Fruit fly (Drosophila melanogaster) whole organism, embryonic: Measurements from ENCODE around the gene Cpr66Cb.
A peak's percentile ranks its signal among the peaks of the same experiment; 100 is the strongest.

Experiments
- Adf1 ChIP-seq: fragments of 200-800 bp; sonication (Bioruptor generic); IDR thresholded peaks from 2 replicates; pipeline ENCODE4 v1.3.6; 2022; ENCODE audit warnings: missing biosample characterization, missing genetic modification characterization
- Atf-2 ChIP-seq: fragments of 200-800 bp; sonication (Bioruptor generic); optimal IDR thresholded peaks from 2 replicates; lab custom pipeline; 2016; ENCODE audit warnings: missing biosample characterization, missing genetic modification characterization
- Awh ChIP-seq: fragments of 200-800 bp; sonication (Bioruptor generic); IDR thresholded peaks from 2 replicates; pipeline ENCODE4, ENCODE4 v1.3.6; 2022; ENCODE audit warnings: missing biosample characterization, missing genetic modification characterization
- BEAF-32 ChIP-seq: fragments of 200-800 bp; sonication (Bioruptor generic); optimal IDR thresholded peaks from 3 replicates; lab custom pipeline; 2017; ENCODE audit warnings: missing biosample characterization, missing genetic modification characterization, mild to moderate bottlenecking, moderate library complexity, missing genetic modification reagents
- CG10209 ChIP-seq: fragments of 200-800 bp; sonication (Bioruptor generic); optimal IDR thresholded peaks from 3 replicates; lab custom pipeline; 2017; ENCODE audit warnings: missing biosample characterization, mild to moderate bottlenecking, missing genetic modification characterization, missing genetic modification reagents
- CG1024 ChIP-seq: fragments of 200-800 bp; sonication (Bioruptor generic); IDR thresholded peaks from 2 replicates; pipeline ENCODE4 v1.3.6; 2022; ENCODE audit warnings: missing biosample characterization, missing genetic modification characterization
- CG11247 ChIP-seq: fragments of 200-800 bp; sonication (Bioruptor generic); IDR thresholded peaks from 2 replicates; pipeline ENCODE4 v1.3.6; 2022; ENCODE audit warnings: missing biosample characterization, missing genetic modification characterization
- CG11560 ChIP-seq: fragments of 200-800 bp; sonication (Bioruptor generic); IDR thresholded peaks from 3 replicates; pipeline ENCODE4 v1.3.6; 2022; ENCODE audit warnings: missing biosample characterization, missing genetic modification characterization
- CG12071 ChIP-seq: fragments of 200-800 bp; sonication (Bioruptor generic); optimal IDR thresholded peaks from 3 replicates; lab custom pipeline; 2018; ENCODE audit warnings: missing biosample characterization, mild to moderate bottlenecking, missing genetic modification characterization
- CG12299 ChIP-seq: fragments of 200-800 bp; sonication (Bioruptor generic); optimal IDR thresholded peaks from 2 replicates; lab custom pipeline; 2018; ENCODE audit warnings: missing biosample characterization, mild to moderate bottlenecking, missing genetic modification characterization
- CG15011 ChIP-seq: fragments of 200-800 bp; sonication (Bioruptor generic); optimal IDR thresholded peaks from 3 replicates; lab custom pipeline; 2018; ENCODE audit warnings: missing biosample characterization, mild to moderate bottlenecking, missing genetic modification characterization
- CG17328 ChIP-seq: fragments of 200-800 bp; sonication (Bioruptor generic); IDR thresholded peaks from 2 replicates; pipeline ENCODE4 v1.3.6; 2022; ENCODE audit warnings: missing biosample characterization, missing genetic modification characterization
- CG18599 ChIP-seq: fragments of 200-800 bp; sonication (Bioruptor generic); optimal IDR thresholded peaks from 3 replicates; lab custom pipeline; 2017; ENCODE audit warnings: missing biosample characterization, missing genetic modification characterization, mild to moderate bottlenecking, moderate library complexity, missing genetic modification reagents
- CG18764 ChIP-seq: fragments of 200-800 bp; sonication (Bioruptor generic); optimal IDR thresholded peaks from 3 replicates; lab custom pipeline; 2016; ENCODE audit warnings: missing biosample characterization, missing genetic modification characterization
- CG31224 ChIP-seq: fragments of 200-800 bp; sonication (Bioruptor generic); IDR thresholded peaks from 2 replicates; pipeline ENCODE4 v1.3.6; 2022; ENCODE audit warnings: missing biosample characterization, missing genetic modification characterization
- CG31365 ChIP-seq: fragments of 200-800 bp; sonication (Bioruptor generic); optimal IDR thresholded peaks from 2 replicates; lab custom pipeline; 2018; ENCODE audit warnings: missing biosample characterization, mild to moderate bottlenecking, missing genetic modification characterization
- CG3726 ChIP-seq: fragments of 200-800 bp; sonication (Bioruptor generic); IDR thresholded peaks from 3 replicates; pipeline ENCODE4, ENCODE4 v1.3.6; 2022; ENCODE audit warnings: missing biosample characterization, missing genetic modification characterization
- CG4328 ChIP-seq: fragments of 200-800 bp; sonication (Bioruptor generic); optimal IDR thresholded peaks from 3 replicates; lab custom pipeline; 2017; ENCODE audit warnings: missing biosample characterization, missing genetic modification reagents, missing genetic modification characterization
- CG6765 ChIP-seq: fragments of 200-800 bp; sonication (Bioruptor generic); optimal IDR thresholded peaks from 3 replicates; lab custom pipeline; 2017; ENCODE audit warnings: missing biosample characterization, mild to moderate bottlenecking, missing genetic modification characterization
- CG7987 ChIP-seq: fragments of 200-800 bp; sonication (Bioruptor generic); optimal IDR thresholded peaks from 2 replicates; lab custom pipeline; 2018; ENCODE audit warnings: missing biosample characterization, mild to moderate bottlenecking, missing genetic modification characterization, moderate library complexity
- CG8281 ChIP-seq: fragments of 200-800 bp; sonication (Bioruptor generic); optimal IDR thresholded peaks from 2 replicates; lab custom pipeline; 2018; ENCODE audit warnings: missing biosample characterization, mild to moderate bottlenecking, missing genetic modification characterization, moderate library complexity
- CG9876 ChIP-seq: fragments of 200-800 bp; sonication (Bioruptor generic); optimal IDR thresholded peaks from 2 replicates; lab custom pipeline; 2016; ENCODE audit warnings: missing biosample characterization, missing genetic modification characterization
- CrebB ChIP-seq: fragments of 200-800 bp; sonication (Bioruptor generic); optimal IDR thresholded peaks from 3 replicates; lab custom pipeline; 2018; ENCODE audit warnings: missing biosample characterization, mild to moderate bottlenecking, missing genetic modification characterization
- E2f2 ChIP-seq: fragments of 200-800 bp; sonication (Bioruptor generic); IDR thresholded peaks from 2 replicates; pipeline ENCODE4 v1.3.6; 2022; ENCODE audit warnings: missing biosample characterization, missing genetic modification characterization
- HHEX ChIP-seq: fragments of 200-800 bp; sonication (Bioruptor generic); optimal IDR thresholded peaks from 3 replicates; lab custom pipeline; 2017; ENCODE audit warnings: missing biosample characterization, mild to moderate bottlenecking, missing genetic modification characterization, missing genetic modification reagents
- HmgZ ChIP-seq: fragments of 200-800 bp; sonication (Bioruptor generic); optimal IDR thresholded peaks from 2 replicates; lab custom pipeline; 2018; ENCODE audit warnings: missing biosample characterization, mild to moderate bottlenecking, missing genetic modification characterization
- Nf-YA ChIP-seq: fragments of 200-800 bp; sonication (Bioruptor generic); IDR thresholded peaks from 2 replicates; pipeline ENCODE4 v1.3.6; 2022; ENCODE audit warnings: missing biosample characterization, missing genetic modification characterization
- Rfx ChIP-seq: fragments of 200-800 bp; sonication (Bioruptor generic); IDR thresholded peaks from 2 replicates; pipeline ENCODE4 v1.3.6; 2022; ENCODE audit warnings: missing biosample characterization, missing genetic modification characterization
- Trl ChIP-seq, 3 experiments: fragments of >200 bp in 2 of 3; fragments of 200-800 bp in 1 of 3; sonication (Bioruptor generic) in 1 of 3; optimal IDR thresholded peaks; 2 replicates in 1 of 3; 3 replicates in 2 of 3; lab custom pipeline; 2016 to 2017; ENCODE audit warnings: missing biosample characterization in 1 of 3, missing genetic modification characterization in 1 of 3
- Xrp1 ChIP-seq: fragments of 200-800 bp; sonication (Bioruptor generic); IDR thresholded peaks from 2 replicates; pipeline ENCODE4 v1.3.6; 2022; ENCODE audit warnings: missing biosample characterization, missing genetic modification characterization
- ac ChIP-seq: fragments of 200-800 bp; sonication (Bioruptor generic); optimal IDR thresholded peaks from 3 replicates; lab custom pipeline; 2017; ENCODE audit warnings: missing biosample characterization, mild to moderate bottlenecking, missing genetic modification characterization
- ato ChIP-seq: fragments of 200-800 bp; sonication (Bioruptor generic); IDR thresholded peaks from 2 replicates; pipeline ENCODE4 v1.3.6; 2022; ENCODE audit warnings: missing biosample characterization, missing genetic modification characterization; ENCODE audit not compliant: partially characterized antibody
- bab2 ChIP-seq: fragments of 200-800 bp; sonication (Bioruptor generic); optimal IDR thresholded peaks from 2 replicates; lab custom pipeline; 2016; ENCODE audit warnings: missing biosample characterization, missing genetic modification characterization
- bcd ChIP-seq: fragments of 200-800 bp; sonication (Bioruptor generic); optimal IDR thresholded peaks from 2 replicates; lab custom pipeline; 2017; ENCODE audit warnings: missing biosample characterization, mild to moderate bottlenecking, missing genetic modification characterization
- chinmo ChIP-seq: fragments of 200-800 bp; sonication (Bioruptor generic); IDR thresholded peaks from 4 replicates; pipeline ENCODE4 v1.3.6; 2022; ENCODE audit warnings: missing biosample characterization, missing genetic modification characterization; ENCODE audit not compliant: partially characterized antibody
- ci ChIP-seq: fragments of 200-800 bp; sonication (Bioruptor generic); IDR thresholded peaks from 3 replicates; pipeline ENCODE4 v1.3.6; 2022; ENCODE audit warnings: missing biosample characterization, missing genetic modification characterization
- da ChIP-seq: fragments of 200-800 bp; sonication (Bioruptor generic); optimal IDR thresholded peaks from 2 replicates; lab custom pipeline; 2016; ENCODE audit warnings: missing biosample characterization, missing genetic modification characterization
- fd64A ChIP-seq: fragments of 200-800 bp; sonication (Bioruptor generic); optimal IDR thresholded peaks from 3 replicates; lab custom pipeline; 2018; ENCODE audit warnings: missing biosample characterization, mild to moderate bottlenecking, missing genetic modification characterization
- gce ChIP-seq: fragments of 200-800 bp; sonication (Bioruptor generic); IDR thresholded peaks from 3 replicates; pipeline ENCODE4 v1.3.6; 2022; ENCODE audit warnings: missing biosample characterization, missing genetic modification characterization
- hkb ChIP-seq, 2 experiments: fragments of 200-800 bp in 1 of 2; fragments of >200 bp in 1 of 2; sonication (Bioruptor generic) in 1 of 2; IDR thresholded peaks in 1 of 2; optimal IDR thresholded peaks in 1 of 2; 2 replicates each; pipeline versions ENCODE4 v1.3.6 to Lab custom; 2017 to 2022; ENCODE audit warnings: missing biosample characterization in 1 of 2, missing genetic modification characterization in 1 of 2
- klu ChIP-seq: fragments of 200-800 bp; sonication (Bioruptor generic); IDR thresholded peaks from 2 replicates; pipeline ENCODE4 v1.3.6; 2022; ENCODE audit warnings: missing biosample characterization, missing genetic modification characterization
- lov ChIP-seq, 2 experiments: fragments of 200-800 bp in 1 of 2; fragments of >200 bp in 1 of 2; sonication (Bioruptor generic) in 1 of 2; IDR thresholded peaks in 1 of 2; optimal IDR thresholded peaks in 1 of 2; 2 replicates in 1 of 2; 3 replicates in 1 of 2; pipeline versions ENCODE4 v1.3.6 to Lab custom; 2017 to 2022; ENCODE audit warnings: missing biosample characterization in 1 of 2, missing genetic modification characterization in 1 of 2
- mam ChIP-seq: fragments of 200-800 bp; sonication (Bioruptor generic); optimal IDR thresholded peaks from 3 replicates; lab custom pipeline; 2016; ENCODE audit warnings: missing biosample characterization, missing genetic modification characterization
- oc ChIP-seq: fragments of 200-800 bp; sonication (Bioruptor generic); optimal IDR thresholded peaks from 2 replicates; lab custom pipeline; 2018; ENCODE audit warnings: missing biosample characterization, mild to moderate bottlenecking, missing genetic modification characterization, moderate library complexity
- seq ChIP-seq: fragments of 200-800 bp; sonication (Bioruptor generic); IDR thresholded peaks from 2 replicates; pipeline ENCODE4 v1.3.6; 2022; ENCODE audit warnings: missing biosample characterization, missing genetic modification characterization
- sob ChIP-seq: fragments of 200-800 bp; sonication (Bioruptor generic); IDR thresholded peaks from 2 replicates; pipeline ENCODE4 v1.3.6; 2022; ENCODE audit warnings: missing biosample characterization, missing genetic modification characterization
- vvl ChIP-seq: fragments of 200-800 bp; sonication (Bioruptor generic); IDR thresholded peaks from 2 replicates; pipeline ENCODE4 v1.3.6; 2022; ENCODE audit warnings: missing biosample characterization, missing genetic modification characterization
- z ChIP-seq: fragments of 200-800 bp; sonication (Bioruptor generic); IDR thresholded peaks from 3 replicates; pipeline ENCODE4 v1.3.6; 2022; ENCODE audit warnings: missing biosample characterization, missing genetic modification characterization

Gene Cpr66Cb

dm6 chr3L:8347346-8347745 is 10.9 kb downstream of the Cpr66Cb start (continued):
- peak; percentile 38 for TF ChIP-seq CrebB (tag; lab: Kevin White, UChicago)
- TF ChIP-seq CG8281 (tag; lab: Kevin White, UChicago), result peak; percentile 24
- TF ChIP-seq Trl (optimal IDR thresholded peaks at IDR 0.05; lab: Kevin White, UChicago), result no peak
- peak; percentile 43 for TF ChIP-seq Trl (GFP tag; optimal IDR thresholded peaks at IDR 0.05; lab: Kevin White, UChicago)
- TF ChIP-seq gce (GFP tag; lab: Robert Waterston, UW), result peak; percentile 79; the same call in 2 of the 3 replicates
- TF ChIP-seq CG4328 (GFP tag; lab: Kevin White, UChicago), result peak; percentile 50
- TF ChIP-seq vvl, result peak; percentile 63
- TF ChIP-seq z, result 0 out of 3 replicates have a peak, but pooled peaks have one; percentile 28
- peak; percentile 23 for TF ChIP-seq oc (tag; lab: Kevin White, UChicago)
- peak; percentile 28 for TF ChIP-seq da (GFP tag; lab: Kevin White, UChicago)
- TF ChIP-seq HHEX (GFP tag; lab: Kevin White, UChicago), result peak; percentile 51
- peak; percentile 39; the same call in 1 of the 2 replicates for TF ChIP-seq CG1024
- no peak for TF ChIP-seq CG9876 (GFP tag; lab: Kevin White, UChicago)
- TF ChIP-seq Rfx, result peak; percentile 51; the same call in 1 of the 2 replicates
- no peak for TF ChIP-seq Atf-2 (GFP tag; lab: Kevin White, UChicago)
- 0 out of 2 replicates have a peak, but pooled peaks have one; percentile 11 for TF ChIP-seq CG31224 (GFP tag; lab: Robert Waterston, UW)
- TF ChIP-seq klu (GFP tag; lab: Robert Waterston, UW), result no peak
- no peak for TF ChIP-seq lov (optimal IDR thresholded peaks at IDR 0.05; lab: Kevin White, UChicago)
- 0 out of 3 replicates have a peak, but pooled peaks have one; percentile 44 for TF ChIP-seq lov (GFP tag; IDR thresholded peaks at IDR 0.05; lab: Robert Waterston, UW)
- peak; percentile 20 for TF ChIP-seq ac (GFP tag; lab: Kevin White, UChicago)
- TF ChIP-seq CG11247, result peak; percentile 47; the same call in 1 of the 2 replicates
- peak; percentile 23; the same call in 1 of the 2 replicates for TF ChIP-seq E2f2
- TF ChIP-seq BEAF-32 (GFP tag; lab: Kevin White, UChicago), result no peak
- peak; percentile 50; the same call in 1 of the 2 replicates for TF ChIP-seq seq (GFP tag; lab: Robert Waterston, UW)
- peak; percentile 39 for TF ChIP-seq HmgZ (tag; lab: Kevin White, UChicago)
- TF ChIP-seq CG17328 (GFP tag; lab: Robert Waterston, UW), result peak; percentile 36; the same call in 1 of the 2 replicates
- TF ChIP-seq ci (GFP tag; lab: Robert Waterston, UW), result peak; percentile 71; the same call in 2 of the 3 replicates
- TF ChIP-seq CG12299 (tag; lab: Kevin White, UChicago), result peak; percentile 7
- TF ChIP-seq CG6765 (GFP tag; lab: Kevin White, UChicago), result peak; percentile 51
- no peak for TF ChIP-seq CG18764 (GFP tag; lab: Kevin White, UChicago)
- TF ChIP-seq CG11560 (tag; lab: Robert Waterston, UW), result no peak
- TF ChIP-seq hkb (optimal IDR thresholded peaks at IDR 0.05; lab: Kevin White, UChicago), result no peak
- peak; percentile 75 for TF ChIP-seq hkb (GFP tag; IDR thresholded peaks at IDR 0.05; lab: Robert Waterston, UW)
- TF ChIP-seq CG15011 (GFP tag; lab: Kevin White, UChicago), result no peak
- TF ChIP-seq CG12071 (GFP tag; lab: Kevin White, UChicago), result peak; percentile 64
- peak; percentile 51 for TF ChIP-seq CG18599
- TF ChIP-seq fd64A (GFP tag; lab: Kevin White, UChicago), result peak; percentile 47
- no peak for TF ChIP-seq ato (GFP tag; lab: Robert Waterston, UW)
- 0 out of 3 replicates have a peak, but pooled peaks have one; percentile 48 for TF ChIP-seq CG3726 (GFP tag; lab: Robert Waterston, UW)
- peak; percentile 31; the same call in 1 of the 2 replicates for TF ChIP-seq Awh (GFP tag; lab: Robert Waterston, UW)
- peak; percentile 50 for TF ChIP-seq CG10209 (GFP tag; lab: Kevin White, UChicago)
- peak; percentile 9; the same call in 1 of the 2 replicates for TF ChIP-seq Adf1 (GFP tag; lab: Robert Waterston, UW)
- peak; percentile 4 for TF ChIP-seq bab2
- peak; percentile 20 for TF ChIP-seq bcd
- no peak for TF ChIP-seq mam (GFP tag; lab: Kevin White, UChicago)
- peak; percentile 1 for TF ChIP-seq CG7987 (GFP tag; lab: Kevin White, UChicago)
- TF ChIP-seq CG31365, result peak; percentile 30
- 0 out of 4 replicates have a peak, but pooled peaks have one; percentile 52 for TF ChIP-seq chinmo
- peak; percentile 58 for TF ChIP-seq Xrp1 (GFP tag; lab: Robert Waterston, UW)
- peak; percentile 54; the same call in 1 of the 2 replicates for TF ChIP-seq Nf-YA
- peak; percentile 45; the same call in 1 of the 2 replicates for TF ChIP-seq sob (GFP tag; lab: Robert Waterston, UW)
